Worm (Caenorhabditis elegans) whole organism, L1 larva: ENCODE data around the gene srg-3.

Source experiments
- dpl-1 ChIP-seq, 3 experiments: fragments of 150-350 bp in 2 of 3; sonication (generic microtip) in 1 of 3; optimal IDR thresholded peaks; 2 replicates each; lab custom pipeline; 2014 to 2017; ENCODE audit warnings: missing biosample characterization in 3 of 3, missing genetic modification characterization in 3 of 3, missing genetic modification reagents in 3 of 3
- elt-3 ChIP-seq, 6 experiments: fragments of 150-350 bp in 1 of 6; sonication (generic microtip); optimal IDR thresholded peaks; 2 replicates each; lab custom pipeline; 2017 to 2018; ENCODE audit warnings: missing biosample characterization in 6 of 6, missing genetic modification characterization in 6 of 6, inconsistent platforms in 1 of 6
- jun-1 ChIP-seq: fragments of 150-350 bp; optimal IDR thresholded peaks from 2 replicates; lab custom pipeline; 2014; ENCODE audit warnings: missing biosample characterization, missing genetic modification reagents, missing genetic modification characterization
- lin-35 ChIP-seq, 2 experiments: fragments of 150-350 bp; optimal IDR thresholded peaks; 2 replicates each; lab custom pipeline; 2014; ENCODE audit warnings: missing biosample characterization in 2 of 2, missing genetic modification characterization in 2 of 2, missing genetic modification reagents in 2 of 2
- lsy-2 ChIP-seq, 2 experiments: fragments of 150-350 bp; optimal IDR thresholded peaks; 2 replicates each; lab custom pipeline; 2014; ENCODE audit warnings: missing biosample characterization in 2 of 2, missing genetic modification characterization in 2 of 2
- snpc-4 ChIP-seq: fragments of 150-350 bp; optimal IDR thresholded peaks from 2 replicates; lab custom pipeline; 2014; ENCODE audit warnings: missing biosample characterization, missing genetic modification characterization

DNA sequence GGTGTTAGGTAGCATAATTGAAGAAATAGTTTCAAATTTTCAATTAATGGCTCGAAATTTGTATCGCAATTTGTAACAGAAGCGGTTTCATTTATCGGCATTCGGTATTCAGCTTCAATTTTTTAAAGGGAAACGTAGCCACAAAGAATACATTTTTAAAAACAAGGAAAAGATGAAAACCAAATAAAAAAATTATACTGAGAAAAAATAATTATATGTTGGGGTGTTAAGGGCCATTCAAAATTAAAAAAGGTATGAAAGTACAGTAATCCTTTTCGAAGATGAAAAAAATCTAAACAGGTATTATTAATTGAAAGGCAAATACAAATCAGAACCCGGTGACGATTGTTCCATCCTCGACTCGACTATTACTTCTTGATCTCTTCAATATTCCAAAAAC lies 11.9 kb downstream of the srg-3 start, which contains the start of gene srg-1:
- TF ChIP-seq elt-3 (tag; optimal IDR thresholded peaks at IDR 0.05; lab: Kevin White, UChicago) (no peak), jun-1 (no peak), snpc-4 (tag; lab: Kevin White, UChicago) (no peak), lsy-2 (tag; optimal IDR thresholded peaks at IDR 0.05; lab: Kevin White, UChicago) (no peak), dpl-1 (GFP tag; optimal IDR thresholded peaks at IDR 0.05; lab: Kevin White, UChicago) (no peak), lin-35 (GFP tag; optimal IDR thresholded peaks at IDR 0.05; lab: Kevin White, UChicago) (no peak)
